Fruit fly (Drosophila melanogaster): Measurements from ENCODE around the gene CG32086.

The CG32086 gene

DNA sequence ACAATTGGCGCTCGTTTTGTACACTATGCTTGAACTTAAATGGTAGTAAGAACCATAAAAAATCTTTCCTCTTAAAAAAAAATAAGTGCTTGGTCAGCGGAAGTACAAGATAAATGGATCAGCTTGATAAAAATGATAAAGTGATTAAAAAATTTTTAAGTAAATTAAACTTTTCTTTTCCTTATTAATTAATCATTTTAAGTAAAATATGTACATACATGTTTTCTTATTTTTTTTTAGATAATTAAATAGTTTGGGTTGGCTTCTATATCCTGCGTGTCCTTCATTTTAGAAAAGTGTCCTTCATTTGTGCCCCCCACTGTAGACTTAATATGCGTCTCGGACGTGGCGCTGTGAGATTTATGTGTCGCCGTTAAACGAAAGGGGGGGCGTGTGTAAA, 27.2 kb downstream of the CG32086 start (continued):
- TF ChIP-seq CG17385 (GFP tag; optimal IDR thresholded peaks at IDR 0.05) (peak; percentile 19), Dfd (GFP tag; optimal IDR thresholded peaks at IDR 0.05) (no peak), Fer1 (GFP tag; optimal IDR thresholded peaks at IDR 0.05) (peak; percentile 11), az2 (GFP tag; optimal IDR thresholded peaks at IDR 0.05) (peak; percentile 29), ind (GFP tag; optimal IDR thresholded peaks at IDR 0.05) (peak; percentile 10), CG12155 (GFP tag; optimal IDR thresholded peaks at IDR 0.05) (peak; percentile 23), CG12219 (GFP tag; optimal IDR thresholded peaks at IDR 0.05) (no peak), Rfx (GFP tag; IDR thresholded peaks at IDR 0.05) (peak; percentile 38; the same call in 1 of the 2 replicates), salm (tag; optimal IDR thresholded peaks at IDR 0.05) (no peak), CG18619 (GFP tag; optimal IDR thresholded peaks at IDR 0.05) (peak; percentile 44), CG32532 (GFP tag; IDR thresholded peaks at IDR 0.05) (peak; percentile 36; the same call in 1 of the 2 replicates), zen2 (GFP tag; IDR thresholded peaks at IDR 0.05; ENCODE audit: partially characterized antibody) (no peak), fd96Cb (tag; optimal IDR thresholded peaks at IDR 0.05) (no peak), pan (optimal IDR thresholded peaks at IDR 0.05) (no peak), pan (GFP tag; optimal IDR thresholded peaks at IDR 0.05 in 1 of 2, IDR thresholded peaks at IDR 0.05 in 1 of 2) (peak in 1 of 2 experiments; percentile 20), slbo (GFP tag; IDR thresholded peaks at IDR 0.05) (peak; percentile 53; the same call in 1 of the 2 replicates), cwo (GFP tag; optimal IDR thresholded peaks at IDR 0.05) (peak; percentile 27), bcd (GFP tag; optimal IDR thresholded peaks at IDR 0.05) (peak; percentile 32), CG15011 (GFP tag; optimal IDR thresholded peaks at IDR 0.05) (peak; percentile 41), Dek (tag; optimal IDR thresholded peaks at IDR 0.05) (peak; percentile 51), row (GFP tag; IDR thresholded peaks at IDR 0.05) (peak; percentile 15; the same call in 1 of the 3 replicates), Drgx (GFP tag; IDR thresholded peaks at IDR 0.05) (no peak), CG5953 (GFP tag; IDR thresholded peaks at IDR 0.05) (no peak), CG9817 (tag; optimal IDR thresholded peaks at IDR 0.05) (peak; percentile 31), CG8281 (tag; optimal IDR thresholded peaks at IDR 0.05) (no peak), sens-2 (GFP tag; IDR thresholded peaks at IDR 0.05) (no peak), dmrt99B (tag; optimal IDR thresholded peaks at IDR 0.05) (peak; percentile 37), pzg (GFP tag; optimal IDR thresholded peaks at IDR 0.05) (no peak), CG7963 (GFP tag; IDR thresholded peaks at IDR 0.05; ENCODE audit: partially characterized antibody) (no peak), D19A (tag; optimal IDR thresholded peaks at IDR 0.05) (no peak), gem (tag; optimal IDR thresholded peaks at IDR 0.05) (peak; percentile 67), CG18599 (GFP tag; optimal IDR thresholded peaks at IDR 0.05) (peak; percentile 46), CG2712 (tag; optimal IDR thresholded peaks at IDR 0.05) (peak; percentile 11), grau (tag; optimal IDR thresholded peaks at IDR 0.05) (peak; percentile 61), Tbp (GFP tag; optimal IDR thresholded peaks at IDR 0.05) (no peak), Asciz (GFP tag; optimal IDR thresholded peaks at IDR 0.05) (no peak), CG11696 (GFP tag; IDR thresholded peaks at IDR 0.05) (peak; percentile 71; the same call in 1 of the 2 replicates), CG6854 (GFP tag; optimal IDR thresholded peaks at IDR 0.05) (no peak), CG11695 (GFP tag; IDR thresholded peaks at IDR 0.05) (0 out of 3 replicates have a peak, but pooled peaks have one; percentile 13), CG9727 (GFP tag; optimal IDR thresholded peaks at IDR 0.05) (peak; percentile 51), Optix (GFP tag; IDR thresholded peaks at IDR 0.05) (no peak), Ravus (GFP tag; IDR thresholded peaks at IDR 0.05) (no peak), unpg (GFP tag; optimal IDR thresholded peaks at IDR 0.05) (peak; percentile 5), lab (GFP tag; optimal IDR thresholded peaks at IDR 0.05) (peak; percentile 54), CG14014 (GFP tag; IDR thresholded peaks at IDR 0.05) (0 out of 2 replicates have a peak, but pooled peaks have one; percentile 32), fd3F (GFP tag; optimal IDR thresholded peaks at IDR 0.05) (peak; percentile 31), inv (GFP tag; IDR thresholded peaks at IDR 0.05; ENCODE audit: partially characterized antibody) (no peak), CG17361 (GFP tag; IDR thresholded peaks at IDR 0.05) (peak; percentile 26; the same call in 1 of the 3 replicates), CG14050 (GFP tag; IDR thresholded peaks at IDR 0.05) (no peak), CG43689 (GFP tag; IDR thresholded peaks at IDR 0.05) (no peak)
